Fruit fly (Drosophila melanogaster) whole organism: ENCODE results near the gene CG7650.

ENCODE experiments used
- Dll ChIP-seq: fragments of >200 bp; optimal IDR thresholded peaks from 2 replicates; lab custom pipeline; 2017
- pan ChIP-seq: fragments of >200 bp; optimal IDR thresholded peaks from 2 replicates; lab custom pipeline; 2017
- psq ChIP-seq: fragments of >200 bp; optimal IDR thresholded peaks from 2 replicates; lab custom pipeline; 2017
- usp ChIP-seq: fragments of >200 bp; optimal IDR thresholded peaks from 2 replicates; lab custom pipeline; 2017; ENCODE audit warnings: missing biosample characterization, missing genetic modification characterization, mixed read lengths

dm6 chr3L:15652154-15652553 lies 42.0 kb upstream of the CG7650 start, which contains the start of the genes Eig71Ec and Eig71Ed:
- TF ChIP-seq usp, result no peak
- no peak for TF ChIP-seq Dll (lab: Kevin White, UChicago)
- TF ChIP-seq pan (lab: Kevin White, UChicago), result no peak
- no peak for TF ChIP-seq psq (lab: Kevin White, UChicago)
